Fruit fly (Drosophila melanogaster): ENCODE data around the gene CG34293.

DNA sequence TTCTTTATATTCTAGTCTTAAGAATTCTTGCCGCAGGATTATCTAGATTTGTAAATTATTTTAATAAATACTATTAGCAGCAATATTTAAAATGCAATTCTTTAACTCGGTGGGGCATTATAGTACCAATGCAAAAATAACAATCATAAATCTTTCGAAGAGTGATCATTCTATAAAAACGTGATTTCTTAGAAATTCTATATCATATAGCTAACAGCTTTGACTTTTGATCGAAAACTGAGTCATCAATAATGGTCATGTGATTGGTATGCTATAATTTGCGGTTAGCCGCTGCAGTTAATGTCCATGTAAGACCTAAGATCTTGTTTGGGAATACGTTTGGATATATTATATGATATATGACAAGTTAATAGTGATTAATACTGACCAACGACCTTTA is 2.6 kb downstream of the CG34293 start, which contains the start of gene ppk31:
- no peak for TF ChIP-seq insv (optimal IDR thresholded peaks at IDR 0.05)
- no peak for TF ChIP-seq psq (optimal IDR thresholded peaks at IDR 0.05)
- no peak for TF ChIP-seq h (optimal IDR thresholded peaks at IDR 0.05)
- no peak for TF ChIP-seq Sin3A (optimal IDR thresholded peaks at IDR 0.05)
- TF ChIP-seq ttk (optimal IDR thresholded peaks at IDR 0.05) = no peak
